Worm (Caenorhabditis elegans): Measurements from ENCODE around the gene fbxa-172.

DNA sequence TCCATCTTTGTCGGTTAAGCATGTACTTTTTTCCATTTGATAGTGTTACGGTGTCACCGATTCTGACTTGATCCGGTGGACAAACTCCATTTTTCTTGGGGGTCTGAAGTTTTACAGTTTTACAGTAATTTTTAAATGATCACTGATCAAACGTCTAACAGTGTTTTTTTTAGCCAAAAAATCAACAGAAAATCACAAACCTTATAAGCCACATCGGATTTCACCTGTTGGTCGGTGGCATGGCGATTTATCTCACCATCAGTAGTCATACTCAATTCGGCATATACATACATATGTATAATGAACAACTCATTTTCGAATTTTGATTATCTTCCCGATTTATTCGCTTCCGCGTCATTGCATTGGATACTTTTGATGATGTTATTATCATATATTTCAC lies 48.8 kb downstream of the fbxa-172 start, which contains the start of gene srz-91:
- no peak for TF ChIP-seq somi-1 (GFP tag; optimal IDR thresholded peaks at IDR 0.05)
- TF ChIP-seq unc-62 (GFP tag; optimal IDR thresholded peaks at IDR 0.05) = no peak
- no peak for TF ChIP-seq ztf-6 (GFP tag; IDR thresholded peaks at IDR 0.05)
- no peak for TF ChIP-seq ama-1 (optimal IDR thresholded peaks at IDR 0.05)
- no peak for TF ChIP-seq ama-1 (GFP tag; optimal IDR thresholded peaks at IDR 0.05)
- no peak for TF ChIP-seq madf-10 (tag; optimal IDR thresholded peaks at IDR 0.05)
- no peak for TF ChIP-seq hmg-20 (GFP tag; IDR thresholded peaks at IDR 0.05)
- no peak for TF ChIP-seq egl-44 (GFP tag; IDR thresholded peaks at IDR 0.05)
- TF ChIP-seq cebp-2 (GFP tag; IDR thresholded peaks at IDR 0.05) = no peak
